Fruit fly (Drosophila melanogaster) whole organism, prepupa: ENCODE measurements around the gene CG5024.

Experiments used
- CG10669 ChIP-seq: fragments of 200-800 bp; sonication (Bioruptor generic); optimal IDR thresholded peaks from 3 replicates; lab custom pipeline; 2018; ENCODE audit warnings: missing biosample characterization, mild to moderate bottlenecking, missing genetic modification characterization, moderate library complexity
- CG11294 ChIP-seq: fragments of 200-800 bp; sonication (Bioruptor generic); IDR thresholded peaks from 2 replicates; pipeline ENCODE4 v1.3.6; 2022; ENCODE audit warnings: missing biosample characterization, missing genetic modification characterization
- CG32006 ChIP-seq: fragments of 200-800 bp; sonication (Bioruptor generic); optimal IDR thresholded peaks from 3 replicates; lab custom pipeline; 2017; ENCODE audit warnings: missing biosample characterization, mild to moderate bottlenecking, missing genetic modification characterization
- CG3919 ChIP-seq: fragments of 200-800 bp; sonication (Bioruptor generic); optimal IDR thresholded peaks from 3 replicates; lab custom pipeline; 2016; ENCODE audit warnings: missing biosample characterization, missing genetic modification characterization
- CG4318 ChIP-seq: fragments of 200-800 bp; sonication (Bioruptor generic); optimal IDR thresholded peaks from 3 replicates; lab custom pipeline; 2017; ENCODE audit warnings: missing biosample characterization, mild to moderate bottlenecking, missing genetic modification characterization
- CG6854 ChIP-seq: fragments of 200-800 bp; sonication (Bioruptor generic); optimal IDR thresholded peaks from 2 replicates; lab custom pipeline; 2017; ENCODE audit warnings: missing biosample characterization, mild to moderate bottlenecking, missing genetic modification characterization
- Eip75B ChIP-seq: fragments of 200-800 bp; sonication (Bioruptor generic); optimal IDR thresholded peaks from 3 replicates; lab custom pipeline; 2016; ENCODE audit warnings: missing biosample characterization, missing genetic modification characterization
- Eip78C ChIP-seq: fragments of 200-800 bp; sonication (Bioruptor generic); peaks from one replicate; lab custom pipeline; 2016; ENCODE audit warnings: missing biosample characterization, missing genetic modification characterization
- Gug ChIP-seq: fragments of 200-800 bp; sonication (Bioruptor generic); IDR thresholded peaks from 2 replicates; pipeline ENCODE4 v1.3.6; 2022; ENCODE audit warnings: missing biosample characterization, missing genetic modification characterization
- Hr38 ChIP-seq: sonication (Bioruptor generic); optimal IDR thresholded peaks from 2 replicates; lab custom pipeline; 2016; ENCODE audit warnings: missing biosample characterization, missing genetic modification characterization
- OdsH ChIP-seq: fragments of 200-800 bp; sonication (Bioruptor generic); optimal IDR thresholded peaks from 3 replicates; lab custom pipeline; 2016; ENCODE audit warnings: missing biosample characterization, missing genetic modification characterization
- Smox ChIP-seq: fragments of 200-800 bp; sonication (Bioruptor generic); optimal IDR thresholded peaks from 3 replicates; lab custom pipeline; 2016; ENCODE audit warnings: missing biosample characterization, missing genetic modification characterization
- Sox102F ChIP-seq: fragments of 200-800 bp; sonication (Bioruptor generic); optimal IDR thresholded peaks from 2 replicates; lab custom pipeline; 2016; ENCODE audit warnings: missing biosample characterization, mild to moderate bottlenecking, missing genetic modification characterization
- acj6 ChIP-seq: fragments of 200-800 bp; sonication (Bioruptor generic); optimal IDR thresholded peaks from 3 replicates; lab custom pipeline; 2016; ENCODE audit warnings: missing biosample characterization, missing genetic modification characterization
- dac ChIP-seq: fragments of 200-800 bp; sonication (Bioruptor generic); optimal IDR thresholded peaks from 2 replicates; lab custom pipeline; 2017; ENCODE audit warnings: missing biosample characterization, mild to moderate bottlenecking, missing genetic modification characterization
- fd85E ChIP-seq: fragments of 200-800 bp; sonication (Bioruptor generic); optimal IDR thresholded peaks from 3 replicates; lab custom pipeline; 2016; ENCODE audit warnings: missing biosample characterization, missing genetic modification characterization
- pdm3 ChIP-seq: fragments of 200-800 bp; sonication (Bioruptor generic); optimal IDR thresholded peaks from 3 replicates; lab custom pipeline; 2016; ENCODE audit warnings: missing biosample characterization, missing genetic modification characterization
- salr ChIP-seq, 2 experiments: fragments of 200-800 bp; sonication (Bioruptor generic); optimal IDR thresholded peaks; 3 replicates each; lab custom pipeline; 2016 to 2018; ENCODE audit warnings: missing biosample characterization in 2 of 2, missing genetic modification characterization in 2 of 2, mild to moderate bottlenecking in 1 of 2
- ss ChIP-seq, 2 experiments: fragments of 200-800 bp; sonication (Bioruptor generic); optimal IDR thresholded peaks; 2 replicates in 1 of 2; 3 replicates in 1 of 2; lab custom pipeline; 2017 to 2018; ENCODE audit warnings: mild to moderate bottlenecking in 2 of 2, missing biosample characterization in 2 of 2, missing genetic modification characterization in 2 of 2, moderate library complexity in 1 of 2
- svp ChIP-seq: fragments of 200-800 bp; sonication (Bioruptor generic); peaks from one replicate; lab custom pipeline; 2016; ENCODE audit warnings: missing biosample characterization, missing genetic modification characterization
- topi ChIP-seq: fragments of 200-800 bp; sonication (Bioruptor generic); optimal IDR thresholded peaks from 3 replicates; lab custom pipeline; 2016; ENCODE audit warnings: missing biosample characterization, missing genetic modification characterization

The CG5024 gene

dm6 chr3R:25854825-25855224 is 43.9 kb downstream of the CG5024 start (continued):
- no peak for TF ChIP-seq topi (GFP tag; lab: Kevin White, UChicago)
- TF ChIP-seq pdm3, result no peak
- TF ChIP-seq OdsH, result no peak
- no peak for TF ChIP-seq Smox (GFP tag; lab: Kevin White, UChicago)
- TF ChIP-seq Gug (GFP tag; lab: Robert Waterston, UW), result no peak
- TF ChIP-seq salr (GFP tag; optimal IDR thresholded peaks at IDR 0.05; lab: Kevin White, UChicago), result no peak
- no peak for TF ChIP-seq CG6854 (GFP tag; lab: Kevin White, UChicago)
- TF ChIP-seq CG4318, result no peak
- no peak for TF ChIP-seq Sox102F (GFP tag; lab: Kevin White, UChicago)
- no peak for TF ChIP-seq fd85E (GFP tag; lab: Kevin White, UChicago)
- peak; percentile 12 for TF ChIP-seq CG3919 (GFP tag; lab: Kevin White, UChicago)
- no peak for TF ChIP-seq Eip75B (GFP tag; lab: Kevin White, UChicago)
- TF ChIP-seq svp (GFP tag; lab: Kevin White, UChicago), result peak; percentile 9
- no peak for TF ChIP-seq dac (GFP tag; lab: Kevin White, UChicago)
- TF ChIP-seq acj6, result no peak
- no peak for TF ChIP-seq CG11294 (GFP tag; lab: Robert Waterston, UW)

DNA sequence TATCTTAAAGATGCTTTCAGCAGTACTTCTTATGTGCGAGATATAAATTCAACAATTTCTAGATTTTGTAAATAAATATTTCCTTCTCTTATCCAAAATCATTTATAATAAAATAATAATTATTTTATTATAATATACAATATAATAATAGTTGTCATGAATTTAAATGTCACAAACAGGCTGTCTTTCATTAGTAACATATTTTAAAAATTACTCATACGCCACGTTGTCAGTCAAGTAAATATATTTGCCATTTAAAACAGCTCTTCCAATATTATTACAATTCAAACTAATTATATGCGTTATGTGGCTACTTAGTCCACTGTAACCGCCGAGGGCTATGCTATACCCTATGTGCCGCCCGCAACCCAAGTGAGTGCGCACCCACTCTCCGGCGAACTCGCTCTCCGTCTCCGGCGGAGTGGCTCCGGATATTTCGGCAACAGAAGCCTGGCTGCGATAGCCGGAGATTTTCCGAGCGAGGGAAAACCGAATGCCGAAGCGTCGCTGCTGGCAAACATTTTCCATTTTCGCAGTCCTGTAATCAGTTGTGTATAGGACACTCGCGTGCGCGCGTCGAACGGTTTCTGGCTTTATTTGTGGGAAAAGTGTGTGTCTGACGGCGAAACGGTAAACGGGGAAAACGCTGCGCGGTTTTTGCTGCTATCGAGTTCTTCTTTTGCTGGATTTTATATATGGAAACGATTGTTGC is 44.9 kb downstream of the CG5024 start, which contains the start of gene CG5890:
CG5890 (plus strand) TSS at position 561 of the 712 bp plus-strand sequence.
- TF ChIP-seq ss (GFP tag; optimal IDR thresholded peaks at IDR 0.05; lab: Kevin White, UChicago) (peak in 1 of 2 experiments; percentile 29), Hr38 (GFP tag; lab: Kevin White, UChicago) (no peak), CG32006 (GFP tag; lab: Kevin White, UChicago) (peak; percentile 57), CG10669 (GFP tag; lab: Kevin White, UChicago) (peak; percentile 11), Eip78C (GFP tag; lab: Kevin White, UChicago) (peak; percentile 28)
- TF ChIP-seq, all 60 proteins: peak for 4
